Worm (Caenorhabditis elegans) whole organism, young adult: ENCODE measurements around the gene R11G10.4.

Experiments
- B0019.2 ChIP-seq: fragments of 200-800 bp; sonication (Bioruptor generic); conservative IDR thresholded peaks from 2 replicates; pipeline ENCODE4 v1.3.6; 2022; ENCODE audit warnings: missing genetic modification reagents, missing genetic modification characterization, missing compliant biosample characterization
- B0336.3 ChIP-seq: fragments of 200-800 bp; sonication (Bioruptor generic); IDR thresholded peaks from 2 replicates; pipeline ENCODE4 v1.3.6; 2022; ENCODE audit warnings: missing genetic modification characterization, missing compliant biosample characterization
- C17E4.6 ChIP-seq: fragments of 200-800 bp; sonication (Bioruptor generic); IDR thresholded peaks from 2 replicates; pipeline ENCODE4 v1.3.6; 2022; ENCODE audit warnings: missing genetic modification reagents, missing genetic modification characterization, missing compliant biosample characterization
- F10E7.11 ChIP-seq: sonication (generic microtip); optimal IDR thresholded peaks from 2 replicates; lab custom pipeline; 2017; ENCODE audit warnings: mild to moderate bottlenecking, missing genetic modification characterization, moderate library complexity, missing compliant biosample characterization
- F39B2.1 ChIP-seq: fragments of 200-800 bp; sonication (Bioruptor generic); IDR thresholded peaks from 2 replicates; pipeline ENCODE4 v1.3.6; 2022; ENCODE audit warnings: missing genetic modification reagents, missing genetic modification characterization, missing compliant biosample characterization
- K11D2.4 ChIP-seq: fragments of 200-800 bp; sonication (Bioruptor generic); IDR thresholded peaks from 2 replicates; pipeline ENCODE4 v1.3.6; 2022; ENCODE audit warnings: missing genetic modification reagents, missing genetic modification characterization, missing compliant biosample characterization
- T26A5.8 ChIP-seq: sonication (generic microtip); optimal IDR thresholded peaks from 2 replicates; lab custom pipeline; 2016; ENCODE audit warnings: missing genetic modification characterization, missing compliant biosample characterization
- Y79H2A.3 ChIP-seq: fragments of 200-800 bp; sonication (Bioruptor generic); conservative IDR thresholded peaks from 2 replicates; pipeline ENCODE4 v1.3.6; 2022; ENCODE audit warnings: missing genetic modification reagents, missing genetic modification characterization, missing compliant biosample characterization
- akir-1 ChIP-seq: fragments of 200-800 bp; sonication (Bioruptor generic); optimal IDR thresholded peaks from 2 replicates; lab custom pipeline; 2018; ENCODE audit warnings: mild to moderate bottlenecking, missing genetic modification characterization, moderate library complexity, missing compliant biosample characterization
- aptf-3 ChIP-seq: fragments of 200-800 bp; sonication (Bioruptor generic); IDR thresholded peaks from 2 replicates; pipeline ENCODE4 v1.3.6; 2022; ENCODE audit warnings: missing genetic modification characterization, missing compliant biosample characterization
- atf-7 ChIP-seq: sonication (generic microtip); optimal IDR thresholded peaks from 2 replicates; lab custom pipeline; 2017; ENCODE audit warnings: mild to moderate bottlenecking, missing genetic modification characterization, missing compliant biosample characterization
- ceh-79 ChIP-seq: sonication (generic microtip); optimal IDR thresholded peaks from 2 replicates; lab custom pipeline; 2017; ENCODE audit warnings: mild to moderate bottlenecking, missing genetic modification characterization, missing compliant biosample characterization
- ceh-91 ChIP-seq: fragments of 200-800 bp; sonication (Bioruptor generic); IDR thresholded peaks from 2 replicates; pipeline ENCODE4 v1.3.6; 2022; ENCODE audit warnings: missing genetic modification reagents, missing genetic modification characterization, missing compliant biosample characterization
- die-1 ChIP-seq: sonication (generic microtip); optimal IDR thresholded peaks from 2 replicates; lab custom pipeline; 2016; ENCODE audit warnings: missing genotype, mild to moderate bottlenecking, missing genetic modification characterization, missing compliant biosample characterization
- hlh-26 ChIP-seq: fragments of 200-800 bp; sonication (Bioruptor generic); conservative IDR thresholded peaks from 2 replicates; pipeline ENCODE4 v1.3.6; 2022; ENCODE audit warnings: missing genetic modification reagents, missing genetic modification characterization, missing compliant biosample characterization
- hrde-1 ChIP-seq: sonication (generic microtip); optimal IDR thresholded peaks from 2 replicates; lab custom pipeline; 2016; ENCODE audit warnings: missing genetic modification characterization, mild to moderate bottlenecking, missing compliant biosample characterization, moderate library complexity, missing genotype, missing genetic modification reagents, borderline replicate concordance
- let-526 ChIP-seq: fragments of 200-800 bp; sonication (Bioruptor generic); IDR thresholded peaks from 2 replicates; pipeline ENCODE4 v1.3.6; 2022; ENCODE audit warnings: missing genetic modification reagents, missing genetic modification characterization, missing compliant biosample characterization
- madf-8 ChIP-seq: fragments of 200-800 bp; sonication (Bioruptor generic); conservative IDR thresholded peaks from 2 replicates; pipeline ENCODE4 v1.3.6; 2022; ENCODE audit warnings: missing genetic modification reagents, missing genetic modification characterization, missing compliant biosample characterization
- nhr-80 ChIP-seq: sonication (generic microtip); optimal IDR thresholded peaks from 2 replicates; lab custom pipeline; 2016; ENCODE audit warnings: missing genetic modification characterization, missing compliant biosample characterization
- unc-130 ChIP-seq: sonication (generic microtip); optimal IDR thresholded peaks from 2 replicates; lab custom pipeline; 2016; ENCODE audit warnings: missing genetic modification reagents, missing genetic modification characterization, missing compliant biosample characterization
- zfh-2 ChIP-seq: fragments of 200-800 bp; sonication (Bioruptor generic); conservative IDR thresholded peaks from 2 replicates; pipeline ENCODE4 v1.3.6; 2022; ENCODE audit warnings: missing genetic modification reagents, missing genetic modification characterization, missing compliant biosample characterization
- ztf-6 ChIP-seq: fragments of 200-800 bp; sonication (Bioruptor generic); IDR thresholded peaks from 2 replicates; pipeline ENCODE4 v1.3.6; 2022; ENCODE audit warnings: missing genetic modification reagents, missing genetic modification characterization, missing compliant biosample characterization

Gene R11G10.4

ce11 chrV:13551601-13552000 is 45.2 kb downstream of the R11G10.4 start, which contains the start of the genes C56A3.4 and C56A3.5 (continued):
- TF ChIP-seq unc-130 (GFP tag; lab: Kevin White, UChicago) (peak; percentile 28), ceh-91 (GFP tag; lab: Robert Waterston, UW) (no peak), K11D2.4 (no peak), hrde-1 (no peak), akir-1 (no peak)

ce11 chrV:13556297-13556696 is 49.9 kb downstream of the R11G10.4 start, which contains the start of gene C56A3.6:
Gene C56A3.6 (minus strand): TSS chrV:13556397.
- TF ChIP-seq F10E7.11 (tag; lab: Kevin White, UChicago) (no peak), aptf-3 (GFP tag; lab: Robert Waterston, UW) (no peak), Y79H2A.3 (no peak), C17E4.6 (no peak), hlh-26 (no peak), B0019.2 (no peak), nhr-80 (tag; lab: Kevin White, UChicago) (no peak), B0336.3 (GFP tag; lab: Robert Waterston, UW) (no peak), die-1 (tag; lab: Kevin White, UChicago) (no peak), madf-8 (GFP tag; lab: Robert Waterston, UW) (no peak), let-526 (GFP tag; lab: Robert Waterston, UW) (no peak), F39B2.1 (no peak), atf-7 (tag; lab: Kevin White, UChicago) (no peak), T26A5.8 (tag; lab: Kevin White, UChicago) (no peak), ztf-6 (GFP tag; lab: Robert Waterston, UW) (no peak), ceh-79 (tag; lab: Kevin White, UChicago) (no peak), zfh-2 (GFP tag; lab: Robert Waterston, UW) (no peak)
